Worm (Caenorhabditis elegans) whole organism, L1 larva: ENCODE data around the gene F35G2.5.
"Not testable (repeated sequence)": the region's sequence is repeated elsewhere in the genome, so short reads cannot be mapped to it uniquely, and the experiment has no call there.

Experiments
- C04F5.9 ChIP-seq: sonication (generic microtip); optimal IDR thresholded peaks from 2 replicates; lab custom pipeline; 2016; ENCODE audit warnings: missing genetic modification characterization, missing compliant biosample characterization
- Y116A8C.19 ChIP-seq: sonication (generic microtip); optimal IDR thresholded peaks from 2 replicates; lab custom pipeline; 2016; ENCODE audit warnings: missing compliant biosample characterization, missing genetic modification characterization, borderline replicate concordance
- aha-1 ChIP-seq: fragments of 150-350 bp; optimal IDR thresholded peaks from 2 replicates; lab custom pipeline; 2014; ENCODE audit warnings: missing biosample characterization, missing genetic modification characterization
- ama-1 ChIP-seq: fragments of 150-350 bp; optimal IDR thresholded peaks from 2 replicates; lab custom pipeline; 2014
- blmp-1 ChIP-seq: fragments of 150-350 bp; optimal IDR thresholded peaks from 2 replicates; lab custom pipeline; 2014; ENCODE audit warnings: missing biosample characterization, missing genetic modification characterization
- ceh-63 ChIP-seq: fragments of 200-800 bp; sonication (Bioruptor generic); optimal IDR thresholded peaks from 2 replicates; lab custom pipeline; 2018; ENCODE audit warnings: mild to moderate bottlenecking, missing genetic modification characterization, missing compliant biosample characterization
- ceh-82 ChIP-seq, 3 experiments: fragments of 150-350 bp in 1 of 3; sonication (generic microtip) in 2 of 3; optimal IDR thresholded peaks; 2 replicates each; lab custom pipeline; 2014 to 2017; ENCODE audit warnings: missing biosample characterization in 3 of 3, missing genetic modification characterization in 3 of 3
- ces-1 ChIP-seq: fragments of 150-350 bp; optimal IDR thresholded peaks from 2 replicates; lab custom pipeline; 2014; ENCODE audit warnings: missing biosample characterization, missing genetic modification reagents, missing genetic modification characterization
- efl-1 ChIP-seq, 4 experiments: fragments of 150-350 bp; optimal IDR thresholded peaks in 3 of 4; peaks in 1 of 4; 1 replicate in 1 of 4; 2 replicates in 3 of 4; lab custom pipeline; 2014; ENCODE audit warnings: missing biosample characterization in 2 of 4, missing genetic modification characterization in 2 of 4, missing genetic modification reagents in 2 of 4
- egl-13 ChIP-seq: sonication (generic microtip); optimal IDR thresholded peaks from 2 replicates; lab custom pipeline; 2016; ENCODE audit warnings: missing genotype, missing genetic modification reagents, missing genetic modification characterization, missing compliant biosample characterization
- fkh-10 ChIP-seq: sonication (generic microtip); optimal IDR thresholded peaks from 2 replicates; lab custom pipeline; 2017; ENCODE audit warnings: missing biosample characterization, missing genetic modification reagents, missing genetic modification characterization
- fkh-8 ChIP-seq: sonication (generic microtip); optimal IDR thresholded peaks from 2 replicates; lab custom pipeline; 2016; ENCODE audit warnings: mild to moderate bottlenecking, missing genetic modification characterization, missing compliant biosample characterization
- fos-1 ChIP-seq: fragments of 150-350 bp; optimal IDR thresholded peaks from 2 replicates; lab custom pipeline; 2014; ENCODE audit warnings: missing biosample characterization, missing genetic modification characterization
- hlh-17 ChIP-seq: fragments of 200-800 bp; sonication (Bioruptor generic); optimal IDR thresholded peaks from 2 replicates; lab custom pipeline; 2018; ENCODE audit warnings: missing genetic modification characterization, mild to moderate bottlenecking, missing compliant biosample characterization, moderate library complexity, borderline replicate concordance
- hlh-4 ChIP-seq: sonication (generic microtip); optimal IDR thresholded peaks from 2 replicates; lab custom pipeline; 2016; ENCODE audit warnings: mild to moderate bottlenecking, missing genetic modification characterization, missing compliant biosample characterization
- hpl-2 ChIP-seq: fragments of 150-350 bp; optimal IDR thresholded peaks from 2 replicates; lab custom pipeline; 2014; ENCODE audit warnings: missing biosample characterization, missing genetic modification reagents, missing genetic modification characterization
- irx-1 ChIP-seq: sonication (generic microtip); optimal IDR thresholded peaks from 2 replicates; lab custom pipeline; 2016; ENCODE audit warnings: missing genetic modification characterization, missing compliant biosample characterization
- lin-14 ChIP-seq: fragments of 200-800 bp; sonication (Bioruptor generic); optimal IDR thresholded peaks from 2 replicates; lab custom pipeline; 2018; ENCODE audit warnings: mild to moderate bottlenecking, missing genetic modification characterization, moderate library complexity, missing compliant biosample characterization
- lin-39 ChIP-seq: fragments of 150-350 bp; optimal IDR thresholded peaks from 2 replicates; lab custom pipeline; 2014; ENCODE audit warnings: missing biosample characterization, missing genetic modification reagents, missing genetic modification characterization
- lir-3 ChIP-seq: sonication (generic microtip); optimal IDR thresholded peaks from 2 replicates; lab custom pipeline; 2016; ENCODE audit warnings: mild to moderate bottlenecking, missing genetic modification characterization, moderate library complexity, missing compliant biosample characterization; ENCODE audit not compliant: poor library complexity
- mdl-1 ChIP-seq, 2 experiments: fragments of 150-350 bp; optimal IDR thresholded peaks; 2 replicates each; lab custom pipeline; 2014 to 2017; ENCODE audit warnings: missing biosample characterization in 2 of 2, missing genetic modification characterization in 2 of 2, inconsistent platforms in 1 of 2
- mep-1 ChIP-seq: fragments of 150-350 bp; optimal IDR thresholded peaks from 2 replicates; lab custom pipeline; 2014; ENCODE audit warnings: missing biosample characterization, missing genetic modification characterization
- nhr-11 ChIP-seq: fragments of 150-350 bp; optimal IDR thresholded peaks from 2 replicates; lab custom pipeline; 2014; ENCODE audit warnings: missing biosample characterization, missing genetic modification characterization
- nhr-12 ChIP-seq: sonication (generic microtip); optimal IDR thresholded peaks from 2 replicates; lab custom pipeline; 2017; ENCODE audit warnings: missing biosample characterization, missing genetic modification characterization
- nhr-19 ChIP-seq: fragments of 200-800 bp; sonication (Bioruptor generic); conservative IDR thresholded peaks from 2 replicates; pipeline ENCODE4 v1.3.6; 2022; ENCODE audit warnings: missing genetic modification characterization, missing compliant biosample characterization
- nhr-28 ChIP-seq: fragments of 150-350 bp; optimal IDR thresholded peaks from 2 replicates; lab custom pipeline; 2014; ENCODE audit warnings: missing biosample characterization, missing genetic modification characterization
- nhr-71 ChIP-seq: sonication (generic microtip); optimal IDR thresholded peaks from 2 replicates; lab custom pipeline; 2016; ENCODE audit warnings: mild to moderate bottlenecking, missing genetic modification characterization, moderate library complexity, missing compliant biosample characterization
- nhr-85 ChIP-seq: sonication (generic microtip); peaks from one replicate; lab custom pipeline; 2016; ENCODE audit warnings: missing genetic modification characterization, inconsistent platforms, missing compliant biosample characterization
- nhr-90 ChIP-seq: sonication (generic microtip); optimal IDR thresholded peaks from 2 replicates; lab custom pipeline; 2016; ENCODE audit warnings: mild to moderate bottlenecking, missing genetic modification characterization, missing compliant biosample characterization; ENCODE audit not compliant: poor library complexity
- pax-3 ChIP-seq: fragments of 200-800 bp; sonication (Bioruptor generic); optimal IDR thresholded peaks from 2 replicates; lab custom pipeline; 2018; ENCODE audit warnings: mild to moderate bottlenecking, missing genetic modification characterization, moderate library complexity, missing compliant biosample characterization
- snpc-4 ChIP-seq: fragments of 150-350 bp; optimal IDR thresholded peaks from 2 replicates; lab custom pipeline; 2014; ENCODE audit warnings: missing biosample characterization, missing genetic modification characterization
- sox-4 ChIP-seq: sonication (generic microtip); optimal IDR thresholded peaks from 2 replicates; lab custom pipeline; 2016; ENCODE audit warnings: missing genetic modification characterization, missing compliant biosample characterization
- sup-37 ChIP-seq: fragments of 200-800 bp; sonication (Bioruptor generic); optimal IDR thresholded peaks from 2 replicates; lab custom pipeline; 2018; ENCODE audit warnings: mild to moderate bottlenecking, missing genetic modification characterization, missing compliant biosample characterization
- tbx-2 ChIP-seq: sonication (generic microtip); optimal IDR thresholded peaks from 2 replicates; lab custom pipeline; 2016; ENCODE audit warnings: missing genetic modification characterization, missing compliant biosample characterization
- unc-30 ChIP-seq: sonication (generic microtip); optimal IDR thresholded peaks from 2 replicates; lab custom pipeline; 2017; ENCODE audit warnings: missing biosample characterization, missing genetic modification characterization
- unc-62 ChIP-seq: fragments of 150-350 bp; optimal IDR thresholded peaks from 2 replicates; lab custom pipeline; 2014; ENCODE audit warnings: missing biosample characterization, missing genetic modification reagents, missing genetic modification characterization
- unc-86 ChIP-seq: sonication (generic microtip); optimal IDR thresholded peaks from 2 replicates; lab custom pipeline; 2016; ENCODE audit warnings: missing genetic modification characterization, missing compliant biosample characterization
- unc-98 ChIP-seq: fragments of 200-800 bp; sonication (Bioruptor generic); IDR thresholded peaks from 2 replicates; pipeline ENCODE4 v1.3.6; 2022; ENCODE audit warnings: missing genetic modification characterization, missing compliant biosample characterization
- vab-15 ChIP-seq: sonication (generic microtip); optimal IDR thresholded peaks from 2 replicates; lab custom pipeline; 2017; ENCODE audit warnings: missing genotype, mild to moderate bottlenecking, missing genetic modification characterization, missing compliant biosample characterization
- ztf-4 ChIP-seq: fragments of 150-350 bp; optimal IDR thresholded peaks from 2 replicates; lab custom pipeline; 2014; ENCODE audit warnings: missing biosample characterization, missing genetic modification characterization

F35G2.5 gene

DNA sequence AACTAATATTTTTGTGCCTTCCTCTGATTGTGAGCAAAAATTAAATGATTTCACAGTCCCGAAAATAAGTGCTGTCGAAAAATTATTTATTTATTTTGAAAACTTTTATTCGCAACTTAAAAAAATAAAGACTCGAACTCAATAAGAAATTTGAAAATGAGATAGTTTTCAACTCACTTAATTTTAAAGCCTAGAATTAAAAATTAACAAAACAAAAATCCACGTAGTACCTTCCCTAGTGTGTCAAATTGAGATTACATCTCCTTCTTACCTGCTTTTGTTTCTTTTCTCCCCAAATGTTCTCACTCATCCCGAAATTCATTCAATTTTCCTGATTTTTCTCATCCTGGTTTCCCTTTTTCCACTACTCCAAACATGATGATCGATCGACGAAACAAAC lies at the start of gene F35G2.5:
TSS of gene F35G2.5 (plus strand) at position 301 of the 400 bp plus-strand sequence.
- TF ChIP-seq fkh-8 (tag; lab: Kevin White, UChicago), result no peak
- TF ChIP-seq unc-30 (tag; lab: Kevin White, UChicago), result no peak
- TF ChIP-seq nhr-90 (tag; lab: Kevin White, UChicago), result no peak
- TF ChIP-seq ceh-63 (GFP tag; lab: Kevin White, UChicago), result no peak
- no peak for TF ChIP-seq nhr-12
- no peak for TF ChIP-seq hlh-4 (tag; lab: Kevin White, UChicago)
- TF ChIP-seq ztf-4 (tag; lab: Kevin White, UChicago), result no peak
- no peak for TF ChIP-seq unc-98 (GFP tag; lab: Robert Waterston, UW)
- TF ChIP-seq C04F5.9, result no peak
- no peak for TF ChIP-seq sox-4
- no peak for TF ChIP-seq egl-13 (tag; lab: Kevin White, UChicago)
- no peak for TF ChIP-seq blmp-1
- no peak for TF ChIP-seq nhr-71

DNA sequence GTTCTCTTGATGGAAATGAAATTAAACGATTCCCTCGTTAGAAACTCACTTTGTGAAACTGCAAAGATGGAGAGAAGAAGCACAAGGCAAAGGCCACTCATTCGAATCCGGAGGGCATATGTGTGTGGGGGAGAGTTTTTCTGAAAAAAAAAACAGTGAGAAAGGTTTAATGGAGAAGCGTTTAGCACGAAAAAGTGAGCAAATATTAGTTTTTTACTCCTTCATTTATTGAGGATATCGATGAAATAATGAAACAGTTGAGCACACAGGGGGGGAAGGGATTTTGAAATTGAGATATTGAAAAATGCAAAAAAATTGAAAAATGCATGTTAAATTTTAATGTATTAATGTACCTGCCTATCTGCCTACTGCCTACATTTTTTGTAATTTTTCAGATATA lies 41.2 kb upstream of the F35G2.5 start, which contains the start of gene nlr-1:
TSS of gene nlr-1 (minus strand) at position 101 of the 400 bp plus-strand sequence.
- not testable (repeated sequence) for TF ChIP-seq lin-39, snpc-4, irx-1 (tag; lab: Kevin White, UChicago)

DNA sequence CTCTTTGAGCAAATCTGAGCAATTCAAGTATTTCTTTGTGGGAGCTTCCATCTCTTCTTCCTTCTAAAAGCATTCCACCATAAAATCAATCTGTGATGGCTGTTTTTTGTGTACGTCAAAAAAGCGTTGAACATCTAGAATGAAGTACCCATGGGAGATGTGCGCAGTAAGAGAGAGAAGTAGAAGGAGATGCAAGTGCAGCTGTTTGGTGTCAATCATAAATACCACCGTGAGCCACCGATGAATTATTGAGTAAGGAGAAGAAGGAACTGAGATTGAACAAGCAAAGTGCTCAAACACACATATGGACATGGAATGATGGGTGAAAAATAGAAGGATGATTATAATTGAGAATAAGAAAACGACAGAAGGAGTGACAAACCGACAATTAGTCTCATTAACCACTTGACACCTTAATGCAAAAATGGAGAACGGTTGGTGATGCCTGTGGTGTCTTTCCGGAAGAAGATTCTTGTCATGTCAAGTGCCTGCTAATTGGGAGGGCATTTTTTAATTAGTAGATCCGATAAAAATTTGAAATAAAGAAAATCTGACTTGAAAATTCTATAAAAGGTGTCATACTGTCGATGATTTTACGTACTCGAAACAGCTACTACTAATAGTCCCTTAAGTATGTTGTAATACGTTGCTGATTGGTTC lies 27.2 kb upstream of the F35G2.5 start:
- TF ChIP-seq lin-14 (GFP tag; lab: Kevin White, UChicago) (peak; percentile 10), tbx-2 (no peak)

DNA sequence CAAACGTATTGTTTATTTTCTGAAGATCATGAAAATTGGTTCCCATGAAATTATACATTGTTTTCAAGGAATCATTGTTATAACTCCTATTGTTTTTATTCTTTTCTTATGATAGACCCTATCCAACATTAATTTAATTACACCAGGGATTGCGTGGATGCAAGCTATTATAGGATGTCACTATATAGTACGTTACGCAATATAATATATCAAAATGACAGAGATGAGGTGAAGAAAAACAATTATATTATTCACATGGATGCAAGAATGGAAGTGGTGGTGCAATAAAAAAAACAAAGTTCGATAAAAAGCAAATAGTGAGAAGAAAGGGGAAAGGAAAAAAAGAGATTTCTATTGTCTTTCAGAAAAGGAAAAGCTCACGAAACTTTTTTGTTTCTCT lies 26.1 kb upstream of the F35G2.5 start:
- TF ChIP-seq fkh-8 (tag; lab: Kevin White, UChicago) (no peak), efl-1 (optimal IDR thresholded peaks at IDR 0.05; lab: Kevin White, UChicago) (no peak), efl-1 (GFP tag; optimal IDR thresholded peaks at IDR 0.05 in 1 of 2; lab: Kevin White, UChicago) (peak in 1 of 2 experiments; percentile 14), nhr-28 (tag; lab: Kevin White, UChicago) (no peak), Y116A8C.19 (tag; lab: Kevin White, UChicago) (no peak), vab-15 (tag; lab: Kevin White, UChicago) (no peak)

DNA sequence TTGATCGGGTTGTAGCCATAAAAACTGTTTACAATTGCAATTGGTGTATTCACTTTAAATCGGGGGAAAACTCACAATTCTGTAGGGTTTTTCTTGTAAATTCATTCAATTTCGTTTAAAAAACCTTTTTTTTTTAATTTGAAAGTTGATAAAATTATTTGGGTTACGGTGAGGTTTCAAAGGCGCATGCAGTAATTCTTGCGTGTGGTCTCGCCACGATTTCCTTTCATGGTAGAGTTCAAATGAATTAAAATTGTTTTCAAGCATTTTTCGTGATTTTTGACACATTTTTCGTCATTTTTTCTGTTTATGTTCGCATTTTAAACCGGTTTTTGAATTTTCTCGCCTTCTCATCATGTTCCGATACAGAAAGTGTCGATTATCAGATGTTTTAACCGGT lies 24.7 kb upstream of the F35G2.5 start:
- TF ChIP-seq efl-1 (optimal IDR thresholded peaks at IDR 0.05; lab: Kevin White, UChicago) (no peak), efl-1 (GFP tag; optimal IDR thresholded peaks at IDR 0.05 in 1 of 2; lab: Kevin White, UChicago) (peak in 1 of 2 experiments; percentile 46), nhr-85 (tag; lab: Kevin White, UChicago) (no peak), mep-1 (tag; lab: Kevin White, UChicago) (no peak)

DNA sequence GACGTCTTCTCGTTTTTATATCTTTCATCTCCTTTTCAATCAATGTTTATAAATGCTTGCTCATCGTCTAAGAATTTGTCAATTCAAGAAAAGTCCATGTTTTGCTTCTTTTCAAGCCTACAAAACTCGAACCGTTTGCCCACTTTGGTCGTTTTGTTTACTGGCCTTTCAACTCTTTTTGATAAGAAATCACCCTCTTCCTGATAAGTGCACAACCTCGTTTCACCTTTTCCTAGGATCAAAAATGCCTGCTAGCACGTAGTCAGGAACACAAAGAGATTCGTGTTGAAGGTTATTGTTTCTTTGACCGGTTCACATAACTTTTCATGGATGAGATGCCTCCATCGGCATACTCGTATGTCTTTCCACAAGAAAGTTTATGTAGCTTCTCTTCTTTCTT lies 22.8 kb upstream of the F35G2.5 start:
- TF ChIP-seq unc-62 (GFP tag; lab: Kevin White, UChicago), result no peak
- no peak for TF ChIP-seq pax-3
- no peak for TF ChIP-seq ces-1 (GFP tag; lab: Kevin White, UChicago)
- TF ChIP-seq mdl-1 (tag; optimal IDR thresholded peaks at IDR 0.05; lab: Kevin White, UChicago), result no peak
- no peak for TF ChIP-seq sup-37
- no peak for TF ChIP-seq hpl-2 (GFP tag; lab: Kevin White, UChicago)
- TF ChIP-seq nhr-12, result no peak
- TF ChIP-seq hlh-17 (GFP tag; lab: Kevin White, UChicago), result no peak
- no peak for TF ChIP-seq fos-1 (tag; lab: Kevin White, UChicago)
- TF ChIP-seq lir-3 (tag; lab: Kevin White, UChicago), result no peak
- no peak for TF ChIP-seq irx-1 (tag; lab: Kevin White, UChicago)
- TF ChIP-seq nhr-11 (tag; lab: Kevin White, UChicago), result no peak
- no peak for TF ChIP-seq aha-1 (tag; lab: Kevin White, UChicago)
- no peak for TF ChIP-seq fkh-10 (GFP tag; lab: Kevin White, UChicago)
- no peak for TF ChIP-seq unc-86
- no peak for TF ChIP-seq C04F5.9
- TF ChIP-seq ceh-82 (tag; optimal IDR thresholded peaks at IDR 0.05; lab: Kevin White, UChicago), result no peak
- TF ChIP-seq nhr-19, result no peak
- TF ChIP-seq ama-1 (lab: Kevin White, UChicago), result no peak
